Worm (Caenorhabditis elegans) whole organism, L1 larva: ENCODE results near the gene mtr-4.
"Not testable (repeated sequence)": the region's sequence is repeated elsewhere in the genome, so short reads cannot be mapped to it uniquely, and the experiment has no call there.

Source experiments
- C16A3.4 ChIP-seq: fragments of 150-350 bp; optimal IDR thresholded peaks from 2 replicates; lab custom pipeline; 2014; ENCODE audit warnings: missing biosample characterization, missing genetic modification characterization
- aly-2 ChIP-seq: fragments of 150-350 bp; optimal IDR thresholded peaks from 2 replicates; lab custom pipeline; 2014; ENCODE audit warnings: missing biosample characterization, missing genetic modification characterization
- ama-1 ChIP-seq: fragments of 150-350 bp; optimal IDR thresholded peaks from 2 replicates; lab custom pipeline; 2014
- ceh-63 ChIP-seq: fragments of 200-800 bp; sonication (Bioruptor generic); optimal IDR thresholded peaks from 2 replicates; lab custom pipeline; 2018; ENCODE audit warnings: mild to moderate bottlenecking, missing genetic modification characterization, missing compliant biosample characterization
- ceh-8 ChIP-seq: fragments of 200-800 bp; sonication (Bioruptor generic); optimal IDR thresholded peaks from 2 replicates; lab custom pipeline; 2018; ENCODE audit warnings: mild to moderate bottlenecking, missing genetic modification characterization, moderate library complexity, missing compliant biosample characterization
- ceh-82 ChIP-seq, 3 experiments: fragments of 150-350 bp in 1 of 3; sonication (generic microtip) in 2 of 3; optimal IDR thresholded peaks; 2 replicates each; lab custom pipeline; 2014 to 2017; ENCODE audit warnings: missing biosample characterization in 3 of 3, missing genetic modification characterization in 3 of 3
- ceh-90 ChIP-seq: sonication (generic microtip); optimal IDR thresholded peaks from 2 replicates; lab custom pipeline; 2016; ENCODE audit warnings: missing genetic modification characterization, missing compliant biosample characterization
- efl-1 ChIP-seq, 4 experiments: fragments of 150-350 bp; optimal IDR thresholded peaks in 3 of 4; peaks in 1 of 4; 1 replicate in 1 of 4; 2 replicates in 3 of 4; lab custom pipeline; 2014; ENCODE audit warnings: missing biosample characterization in 2 of 4, missing genetic modification characterization in 2 of 4, missing genetic modification reagents in 2 of 4
- efl-3 ChIP-seq: fragments of 200-800 bp; sonication (Bioruptor generic); optimal IDR thresholded peaks from 2 replicates; lab custom pipeline; 2018; ENCODE audit warnings: mild to moderate bottlenecking, missing genetic modification characterization, missing compliant biosample characterization
- egl-27 ChIP-seq, 2 experiments: fragments of 150-350 bp in 1 of 2; sonication (generic microtip); optimal IDR thresholded peaks; 3 replicates each; lab custom pipeline; 2017 to 2018; ENCODE audit warnings: missing biosample characterization in 2 of 2, missing genetic modification characterization in 2 of 2, missing genetic modification reagents in 2 of 2
- elt-3 ChIP-seq, 6 experiments: fragments of 150-350 bp in 1 of 6; sonication (generic microtip); optimal IDR thresholded peaks; 2 replicates each; lab custom pipeline; 2017 to 2018; ENCODE audit warnings: missing biosample characterization in 6 of 6, missing genetic modification characterization in 6 of 6, inconsistent platforms in 1 of 6
- fkh-4 ChIP-seq: sonication (generic microtip); optimal IDR thresholded peaks from 2 replicates; lab custom pipeline; 2016; ENCODE audit warnings: missing compliant biosample characterization, missing genetic modification characterization, borderline replicate concordance
- grh-1 ChIP-seq: fragments of 200-800 bp; sonication (Bioruptor generic); IDR thresholded peaks from 2 replicates; pipeline ENCODE4 v1.3.6; 2022; ENCODE audit warnings: missing genetic modification reagents, missing genetic modification characterization, missing compliant biosample characterization
- hlh-17 ChIP-seq: fragments of 200-800 bp; sonication (Bioruptor generic); optimal IDR thresholded peaks from 2 replicates; lab custom pipeline; 2018; ENCODE audit warnings: missing genetic modification characterization, mild to moderate bottlenecking, missing compliant biosample characterization, moderate library complexity, borderline replicate concordance
- hlh-4 ChIP-seq: sonication (generic microtip); optimal IDR thresholded peaks from 2 replicates; lab custom pipeline; 2016; ENCODE audit warnings: mild to moderate bottlenecking, missing genetic modification characterization, missing compliant biosample characterization
- isw-1 ChIP-seq: fragments of 200-800 bp; sonication (Bioruptor generic); IDR thresholded peaks from 2 replicates; pipeline ENCODE4 v1.3.6; 2022; ENCODE audit warnings: missing genetic modification characterization, missing compliant biosample characterization
- lir-3 ChIP-seq: sonication (generic microtip); optimal IDR thresholded peaks from 2 replicates; lab custom pipeline; 2016; ENCODE audit warnings: mild to moderate bottlenecking, missing genetic modification characterization, moderate library complexity, missing compliant biosample characterization; ENCODE audit not compliant: poor library complexity
- mab-9 ChIP-seq: fragments of 200-800 bp; sonication (Bioruptor generic); IDR thresholded peaks from 2 replicates; pipeline ENCODE4 v1.3.6; 2022; ENCODE audit warnings: missing genetic modification reagents, missing genetic modification characterization, missing compliant biosample characterization
- mef-2 ChIP-seq: fragments of 150-350 bp; optimal IDR thresholded peaks from 2 replicates; lab custom pipeline; 2014; ENCODE audit warnings: missing biosample characterization, missing genetic modification characterization
- nhr-76 ChIP-seq: sonication (generic microtip); optimal IDR thresholded peaks from 2 replicates; lab custom pipeline; 2017; ENCODE audit warnings: missing biosample characterization, missing genetic modification characterization
- nhr-77 ChIP-seq: fragments of 150-350 bp; optimal IDR thresholded peaks from 2 replicates; lab custom pipeline; 2014; ENCODE audit warnings: missing biosample characterization, missing genetic modification characterization
- nhr-84 ChIP-seq: sonication (generic microtip); optimal IDR thresholded peaks from 2 replicates; lab custom pipeline; 2017; ENCODE audit warnings: missing biosample characterization, missing genetic modification characterization
- pax-3 ChIP-seq: fragments of 200-800 bp; sonication (Bioruptor generic); optimal IDR thresholded peaks from 2 replicates; lab custom pipeline; 2018; ENCODE audit warnings: mild to moderate bottlenecking, missing genetic modification characterization, moderate library complexity, missing compliant biosample characterization
- pqm-1 ChIP-seq: sonication (generic microtip); optimal IDR thresholded peaks from 3 replicates; lab custom pipeline; 2017; ENCODE audit warnings: missing biosample characterization, missing genetic modification characterization
- snpc-4 ChIP-seq: fragments of 150-350 bp; optimal IDR thresholded peaks from 2 replicates; lab custom pipeline; 2014; ENCODE audit warnings: missing biosample characterization, missing genetic modification characterization
- snu-23 ChIP-seq: sonication (generic microtip); optimal IDR thresholded peaks from 2 replicates; lab custom pipeline; 2016; ENCODE audit warnings: missing genetic modification characterization, missing compliant biosample characterization
- swsn-7 ChIP-seq: sonication (generic microtip); optimal IDR thresholded peaks from 2 replicates; lab custom pipeline; 2016; ENCODE audit warnings: missing genetic modification characterization, missing compliant biosample characterization
- unc-130 ChIP-seq: fragments of 150-350 bp; optimal IDR thresholded peaks from 2 replicates; lab custom pipeline; 2017; ENCODE audit warnings: missing biosample characterization, missing genetic modification characterization, inconsistent platforms
- unc-30 ChIP-seq: sonication (generic microtip); optimal IDR thresholded peaks from 2 replicates; lab custom pipeline; 2017; ENCODE audit warnings: missing biosample characterization, missing genetic modification characterization
- unc-86 ChIP-seq: sonication (generic microtip); optimal IDR thresholded peaks from 2 replicates; lab custom pipeline; 2016; ENCODE audit warnings: missing genetic modification characterization, missing compliant biosample characterization
- unc-98 ChIP-seq: fragments of 200-800 bp; sonication (Bioruptor generic); IDR thresholded peaks from 2 replicates; pipeline ENCODE4 v1.3.6; 2022; ENCODE audit warnings: missing genetic modification characterization, missing compliant biosample characterization
- xbp-1 ChIP-seq: sonication (generic microtip); optimal IDR thresholded peaks from 2 replicates; lab custom pipeline; 2016; ENCODE audit warnings: missing genetic modification characterization, missing compliant biosample characterization
- zag-1 ChIP-seq: fragments of 150-350 bp; optimal IDR thresholded peaks from 2 replicates; lab custom pipeline; 2014; ENCODE audit warnings: missing biosample characterization, missing genetic modification characterization
- ztf-4 ChIP-seq: fragments of 150-350 bp; optimal IDR thresholded peaks from 2 replicates; lab custom pipeline; 2014; ENCODE audit warnings: missing biosample characterization, missing genetic modification characterization

Gene mtr-4

ce11 chrIV:9837349-9837748 is 11.9 kb downstream of the mtr-4 start, which contains the start of gene msp-10:
Gene msp-10 (plus strand): TSS chrIV:9837649.
- not testable (repeated sequence) for TF ChIP-seq hlh-17 (GFP tag; lab: Kevin White, UChicago); nhr-84 (tag; lab: Kevin White, UChicago); grh-1 (GFP tag; lab: Robert Waterston, UW)

ce11 chrIV:9840984-9841590 is 15.6 kb downstream of the mtr-4 start, which contains the start of the genes kin-24 and msp-56:
Gene kin-24 (minus strand): TSS chrIV:9841084.
Gene msp-56 (plus strand): TSS chrIV:9841540.
- TF ChIP-seq unc-98 (GFP tag; lab: Robert Waterston, UW) (no peak), C16A3.4 (no peak), nhr-77 (tag; lab: Kevin White, UChicago) (no peak), unc-30 (tag; lab: Kevin White, UChicago) (no peak), elt-3 (tag; optimal IDR thresholded peaks at IDR 0.05; lab: Kevin White, UChicago) (no peak), pax-3 (tag; lab: Kevin White, UChicago) (no peak), mef-2 (no peak), isw-1 (GFP tag; lab: Robert Waterston, UW) (no peak), ceh-82 (tag; optimal IDR thresholded peaks at IDR 0.05; lab: Kevin White, UChicago) (no peak), swsn-7 (no peak), aly-2 (no peak), fkh-4 (tag; lab: Kevin White, UChicago) (no peak), ceh-8 (GFP tag; lab: Kevin White, UChicago) (no peak), mab-9 (GFP tag; lab: Robert Waterston, UW) (no peak), ztf-4 (tag; lab: Kevin White, UChicago) (no peak), nhr-76 (tag; lab: Kevin White, UChicago) (no peak), hlh-4 (tag; lab: Kevin White, UChicago) (no peak), snu-23 (no peak)
- TF ChIP-seq, all 84 proteins: peak for 0

- no peak for TF ChIP-seq egl-27 (tag; optimal IDR thresholded peaks at IDR 0.05; lab: Kevin White, UChicago)
- no peak for TF ChIP-seq efl-3 (GFP tag; lab: Kevin White, UChicago)
- no peak for TF ChIP-seq pqm-1 (tag; lab: Kevin White, UChicago)
- TF ChIP-seq ceh-63: no peak
- no peak for TF ChIP-seq lir-3 (tag; lab: Kevin White, UChicago)
- TF ChIP-seq zag-1 (tag; lab: Kevin White, UChicago): no peak
- no peak for TF ChIP-seq ceh-90 (tag; lab: Kevin White, UChicago)
- no peak for TF ChIP-seq unc-30 (tag; lab: Kevin White, UChicago)
- no peak for TF ChIP-seq xbp-1
- TF ChIP-seq snpc-4 (tag; lab: Kevin White, UChicago): no peak
- TF ChIP-seq, all 84 proteins: peak for 0
Observed at ce11 chrIV:9842071-9842470, 16.6 kb downstream of the mtr-4 start, which contains the start of gene K07F5.17. Gene K07F5.17 (plus strand): TSS chrIV:9842371.

ce11 chrIV:9843760-9844159 is 18.3 kb downstream of the mtr-4 start, which contains the start of gene nspd-2:
Gene nspd-2 (plus strand): TSS chrIV:9844060.
- TF ChIP-seq unc-86 (tag; lab: Kevin White, UChicago) (no peak), efl-3 (GFP tag; lab: Kevin White, UChicago) (no peak), mef-2 (no peak)

- TF ChIP-seq ama-1 (lab: Kevin White, UChicago) (no peak), nhr-76 (tag; lab: Kevin White, UChicago) (no peak), fkh-4 (tag; lab: Kevin White, UChicago) (no peak), unc-130 (tag; lab: Kevin White, UChicago) (no peak), efl-1 (optimal IDR thresholded peaks at IDR 0.05; lab: Kevin White, UChicago) (no peak), efl-1 (GFP tag; optimal IDR thresholded peaks at IDR 0.05 in 1 of 2; lab: Kevin White, UChicago) (peak in 1 of 2 experiments; percentile 64)
Observed at ce11 chrIV:9846574-9846973, 21.1 kb downstream of the mtr-4 start, which contains the start of gene K07F5.6. Gene K07F5.6 (minus strand): TSS chrIV:9846674.
